Worm (Caenorhabditis elegans) whole organism, L3 larva: Measurements from ENCODE around the gene srw-24.
A peak's percentile ranks its signal among the peaks of the same experiment; 100 is the strongest.

Experiments
- ZK546.5 ChIP-seq: sonication (generic microtip); optimal IDR thresholded peaks from 2 replicates; lab custom pipeline; 2017; ENCODE audit warnings: missing biosample characterization, missing genetic modification characterization
- aly-2 ChIP-seq: fragments of 150-350 bp; optimal IDR thresholded peaks from 2 replicates; lab custom pipeline; 2014; ENCODE audit warnings: missing biosample characterization, missing genetic modification characterization
- ama-1 ChIP-seq: fragments of 150-350 bp; optimal IDR thresholded peaks from 2 replicates; lab custom pipeline; 2018
- ceh-16 ChIP-seq: sonication (generic microtip); optimal IDR thresholded peaks from 2 replicates; lab custom pipeline; 2017; ENCODE audit warnings: missing biosample characterization, missing genetic modification characterization
- ceh-82 ChIP-seq: fragments of 150-350 bp; optimal IDR thresholded peaks from 2 replicates; lab custom pipeline; 2014; ENCODE audit warnings: missing biosample characterization, missing genetic modification characterization
- ceh-9 ChIP-seq: sonication (generic microtip); optimal IDR thresholded peaks from 2 replicates; lab custom pipeline; 2018; ENCODE audit warnings: missing biosample characterization, missing genetic modification characterization
- egl-27 ChIP-seq: sonication (generic microtip); optimal IDR thresholded peaks from 4 replicates; lab custom pipeline; 2017; ENCODE audit warnings: missing biosample characterization, missing genetic modification reagents, missing genetic modification characterization
- egl-5 ChIP-seq: fragments of 150-350 bp; optimal IDR thresholded peaks from 2 replicates; lab custom pipeline; 2017; ENCODE audit warnings: missing biosample characterization, missing genetic modification reagents, missing genetic modification characterization, inconsistent platforms
- elt-1 ChIP-seq: fragments of 150-350 bp; optimal IDR thresholded peaks from 2 replicates; lab custom pipeline; 2014; ENCODE audit warnings: missing biosample characterization, missing genetic modification characterization
- elt-2 ChIP-seq: sonication (generic microtip); optimal IDR thresholded peaks from 2 replicates; lab custom pipeline; 2016; ENCODE audit warnings: missing genetic modification reagents, mild to moderate bottlenecking, missing genetic modification characterization, missing compliant biosample characterization
- fos-1 ChIP-seq: fragments of 150-350 bp; optimal IDR thresholded peaks from 2 replicates; lab custom pipeline; 2014; ENCODE audit warnings: missing biosample characterization, missing genetic modification characterization
- hmg-11 ChIP-seq: sonication (generic microtip); optimal IDR thresholded peaks from 2 replicates; lab custom pipeline; 2016; ENCODE audit warnings: missing genetic modification characterization, missing compliant biosample characterization
- jun-1 ChIP-seq: fragments of 150-350 bp; optimal IDR thresholded peaks from 2 replicates; lab custom pipeline; 2014; ENCODE audit warnings: missing biosample characterization, missing genetic modification reagents, missing genetic modification characterization
- lin-15B ChIP-seq: fragments of 150-350 bp; optimal IDR thresholded peaks from 2 replicates; lab custom pipeline; 2014; ENCODE audit warnings: missing biosample characterization, missing genetic modification characterization
- lin-39 ChIP-seq: fragments of 150-350 bp; optimal IDR thresholded peaks from 2 replicates; lab custom pipeline; 2018; ENCODE audit warnings: missing biosample characterization, missing genetic modification reagents, missing genetic modification characterization
- lsy-12 ChIP-seq: sonication (generic microtip); optimal IDR thresholded peaks from 2 replicates; lab custom pipeline; 2016; ENCODE audit warnings: mild to moderate bottlenecking, missing genetic modification characterization, missing compliant biosample characterization
- mdl-1 ChIP-seq: fragments of 150-350 bp; optimal IDR thresholded peaks from 2 replicates; lab custom pipeline; 2014; ENCODE audit warnings: missing biosample characterization, missing genetic modification characterization
- mml-1 ChIP-seq: fragments of 150-350 bp; sonication (generic microtip); optimal IDR thresholded peaks from 3 replicates; lab custom pipeline; 2014; ENCODE audit warnings: missing biosample characterization, missing genetic modification characterization
- nfya-1 ChIP-seq: sonication (generic microtip); optimal IDR thresholded peaks from 2 replicates; lab custom pipeline; 2017; ENCODE audit warnings: missing genetic modification characterization, mild to moderate bottlenecking, missing compliant biosample characterization, antibody characterized with exemption, moderate library complexity; ENCODE audit not compliant: insufficient read depth
- nhr-12 ChIP-seq: fragments of 150-350 bp; optimal IDR thresholded peaks from 2 replicates; lab custom pipeline; 2014; ENCODE audit warnings: missing biosample characterization, missing genetic modification characterization
- nhr-23 ChIP-seq: fragments of 150-350 bp; optimal IDR thresholded peaks from 2 replicates; lab custom pipeline; 2014; ENCODE audit warnings: missing biosample characterization, missing genetic modification reagents, missing genetic modification characterization
- nhr-237 ChIP-seq: fragments of 150-350 bp; optimal IDR thresholded peaks from 2 replicates; lab custom pipeline; 2014; ENCODE audit warnings: missing biosample characterization, missing genetic modification characterization
- nhr-25 ChIP-seq: sonication (generic microtip); optimal IDR thresholded peaks from 2 replicates; lab custom pipeline; 2017; ENCODE audit warnings: missing biosample characterization, missing genetic modification characterization
- nhr-43 ChIP-seq: sonication (generic microtip); optimal IDR thresholded peaks from 2 replicates; lab custom pipeline; 2016; ENCODE audit warnings: mild to moderate bottlenecking, missing genetic modification characterization, missing compliant biosample characterization; ENCODE audit not compliant: poor library complexity, severe bottlenecking
- nhr-67 ChIP-seq: fragments of 150-350 bp; optimal IDR thresholded peaks from 2 replicates; lab custom pipeline; 2014; ENCODE audit warnings: missing biosample characterization, missing genetic modification characterization
- nhr-77 ChIP-seq: fragments of 150-350 bp; optimal IDR thresholded peaks from 2 replicates; lab custom pipeline; 2014; ENCODE audit warnings: missing biosample characterization, missing genetic modification characterization
- pha-4 ChIP-seq: fragments of 150-350 bp; optimal IDR thresholded peaks from 2 replicates; lab custom pipeline; 2014; ENCODE audit warnings: missing biosample characterization, missing genetic modification reagents, missing genetic modification characterization
- pqm-1 ChIP-seq: fragments of 150-350 bp; optimal IDR thresholded peaks from 2 replicates; lab custom pipeline; 2017; ENCODE audit warnings: missing biosample characterization, missing genetic modification characterization, inconsistent platforms
- sea-2 ChIP-seq: fragments of 150-350 bp; sonication (generic microtip); optimal IDR thresholded peaks from 4 replicates; lab custom pipeline; 2014; ENCODE audit warnings: missing biosample characterization, missing genetic modification reagents, missing genetic modification characterization
- skn-1 ChIP-seq: fragments of 150-350 bp; optimal IDR thresholded peaks from 2 replicates; lab custom pipeline; 2014; ENCODE audit warnings: missing biosample characterization, missing genetic modification characterization
- tbx-2 ChIP-seq: sonication (generic microtip); optimal IDR thresholded peaks from 2 replicates; lab custom pipeline; 2016; ENCODE audit warnings: mild to moderate bottlenecking, missing genetic modification characterization, missing compliant biosample characterization
- unc-39 ChIP-seq: sonication (generic microtip); optimal IDR thresholded peaks from 4 replicates; lab custom pipeline; 2017; ENCODE audit warnings: missing biosample characterization, missing genetic modification characterization
- unc-62 ChIP-seq: fragments of 150-350 bp; sonication (generic microtip); optimal IDR thresholded peaks from 4 replicates; lab custom pipeline; 2014; ENCODE audit warnings: missing biosample characterization, missing genetic modification reagents, missing genetic modification characterization
- zag-1 ChIP-seq: fragments of 150-350 bp; optimal IDR thresholded peaks from 2 replicates; lab custom pipeline; 2014; ENCODE audit warnings: missing biosample characterization, missing genetic modification characterization
- ztf-11 ChIP-seq: fragments of 150-350 bp; optimal IDR thresholded peaks from 2 replicates; lab custom pipeline; 2014; ENCODE audit warnings: missing biosample characterization, missing genetic modification characterization
- ztf-4 ChIP-seq: fragments of 150-350 bp; optimal IDR thresholded peaks from 2 replicates; lab custom pipeline; 2014; ENCODE audit warnings: missing biosample characterization, missing genetic modification characterization

srw-24 gene

ce11 chrV:15190903-15191302, 32.9 kb upstream of the srw-24 start, which contains the start of gene Y75B12B.11:
Gene Y75B12B.11 (plus strand): TSS chrV:15191296.
- no peak for TF ChIP-seq egl-27 (tag; lab: Kevin White, UChicago)
- TF ChIP-seq lin-15B (tag; lab: Kevin White, UChicago), result peak; percentile 54
- TF ChIP-seq ztf-4, result peak; percentile 72
- TF ChIP-seq nhr-25 (tag; lab: Kevin White, UChicago), result peak; percentile 84
- peak; percentile 40 for TF ChIP-seq jun-1 (tag; lab: Kevin White, UChicago)
- peak; percentile 81 for TF ChIP-seq skn-1 (tag; lab: Kevin White, UChicago)
- no peak for TF ChIP-seq elt-1
- peak; percentile 69 for TF ChIP-seq elt-2
- TF ChIP-seq nhr-77, result peak; percentile 34
- TF ChIP-seq ceh-82, result peak; percentile 10
- TF ChIP-seq nhr-237 (tag; lab: Kevin White, UChicago), result no peak
- no peak for TF ChIP-seq sea-2
- peak; percentile 76 for TF ChIP-seq lin-39 (tag; lab: Kevin White, UChicago)
- no peak for TF ChIP-seq nhr-67 (tag; lab: Kevin White, UChicago)
- peak; percentile 74 for TF ChIP-seq pha-4 (tag; lab: Kevin White, UChicago)
- TF ChIP-seq nhr-23, result peak; percentile 45
- TF ChIP-seq fos-1 (tag; lab: Kevin White, UChicago), result peak; percentile 61
- TF ChIP-seq lsy-12 (tag; lab: Kevin White, UChicago), result peak; percentile 87
- TF ChIP-seq zag-1, result no peak
- TF ChIP-seq ama-1 (lab: Kevin White, UChicago), result peak; percentile 94
- TF ChIP-seq ceh-16 (tag; lab: Kevin White, UChicago), result no peak
- no peak for TF ChIP-seq ZK546.5 (tag; lab: Kevin White, UChicago)
- TF ChIP-seq aly-2 (tag; lab: Kevin White, UChicago), result peak; percentile 45
- peak; percentile 76 for TF ChIP-seq hmg-11
- peak; percentile 71 for TF ChIP-seq nfya-1 (tag; lab: Kevin White, UChicago)
- peak; percentile 42 for TF ChIP-seq pqm-1
- TF ChIP-seq nhr-43, result peak; percentile 75
- peak; percentile 82 for TF ChIP-seq tbx-2 (tag; lab: Kevin White, UChicago)

- no peak for TF ChIP-seq unc-39
Measured at ce11 chrV:15191971-15192370, 31.8 kb upstream of the srw-24 start.

- peak; percentile 78 for TF ChIP-seq pqm-1
- peak; percentile 47 for TF ChIP-seq jun-1 (tag; lab: Kevin White, UChicago)
- TF ChIP-seq ceh-82, result no peak
- no peak for TF ChIP-seq lin-15B (tag; lab: Kevin White, UChicago)
- peak; percentile 82 for TF ChIP-seq elt-2
- peak; percentile 44 for TF ChIP-seq pha-4 (tag; lab: Kevin White, UChicago)
- no peak for TF ChIP-seq ztf-11 (tag; lab: Kevin White, UChicago)
Measured at ce11 chrV:15192377-15192776, 31.4 kb upstream of the srw-24 start, which contains the start of gene plc-2. Gene plc-2 (plus strand): TSS chrV:15192572.

- TF ChIP-seq egl-5 (tag; lab: Kevin White, UChicago) (no peak), ceh-82 (no peak), aly-2 (tag; lab: Kevin White, UChicago) (no peak), mdl-1 (tag; lab: Kevin White, UChicago) (no peak), skn-1 (tag; lab: Kevin White, UChicago) (no peak)
Measured at ce11 chrV:15193909-15194308, 29.9 kb upstream of the srw-24 start, which contains the start of gene Y75B12B.13. Gene Y75B12B.13 (minus strand): TSS chrV:15194009.

- TF ChIP-seq elt-2, result peak; percentile 1
- no peak for TF ChIP-seq nhr-67 (tag; lab: Kevin White, UChicago)
- TF ChIP-seq, all 47 proteins: peak for 1
Measured at ce11 chrV:15197955-15198354, 25.8 kb upstream of the srw-24 start, which contains the start of gene srw-1. Gene srw-1 (plus strand): TSS chrV:15198255.

ce11 chrV:15199768-15200167, 24.0 kb upstream of the srw-24 start, which contains the start of gene Y75B12B.10:
Gene Y75B12B.10 (plus strand): TSS chrV:15200068.
- TF ChIP-seq fos-1 (tag; lab: Kevin White, UChicago) (no peak), ceh-9 (tag; lab: Kevin White, UChicago) (no peak), sea-2 (no peak), unc-62 (GFP tag; lab: Kevin White, UChicago) (no peak), tbx-2 (tag; lab: Kevin White, UChicago) (no peak), nhr-12 (no peak), egl-5 (tag; lab: Kevin White, UChicago) (no peak), skn-1 (tag; lab: Kevin White, UChicago) (no peak), jun-1 (tag; lab: Kevin White, UChicago) (no peak), mdl-1 (tag; lab: Kevin White, UChicago) (no peak), aly-2 (tag; lab: Kevin White, UChicago) (no peak), nhr-43 (no peak), ztf-4 (no peak), nhr-237 (tag; lab: Kevin White, UChicago) (no peak), mml-1 (tag; lab: Kevin White, UChicago) (no peak)
